Fruit fly (Drosophila melanogaster): Measurements from ENCODE around the gene Sytalpha.

DNA sequence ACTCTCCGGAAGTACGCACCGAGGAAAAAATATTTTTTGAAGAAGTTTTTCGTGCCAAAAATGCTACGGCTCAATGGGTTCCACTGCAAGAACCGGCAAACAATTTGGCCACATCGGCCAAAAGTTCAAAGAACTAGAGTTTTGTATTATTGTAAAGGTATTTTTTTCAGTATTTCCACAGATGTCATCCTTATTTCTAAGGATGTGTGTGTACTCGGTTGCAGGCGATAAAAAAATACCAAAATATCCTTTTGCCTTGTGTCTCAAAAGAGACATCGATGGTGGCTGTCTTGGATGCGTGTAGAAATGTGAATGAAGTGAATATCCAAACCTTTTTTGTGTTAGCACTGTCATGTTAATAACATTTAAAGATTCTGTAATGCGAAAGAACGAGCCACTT is 11.1 kb downstream of the Sytalpha start:
- TF ChIP-seq h (optimal IDR thresholded peaks at IDR 0.05) (no peak), Myc (optimal IDR thresholded peaks at IDR 0.05) (no peak), psq (optimal IDR thresholded peaks at IDR 0.05) (no peak), ttk (optimal IDR thresholded peaks at IDR 0.05) (no peak), Sin3A (optimal IDR thresholded peaks at IDR 0.05) (no peak)
